Worm (Caenorhabditis elegans) whole organism, L4/young adult: ENCODE results near the gene Y116A8C.33.

Experiments used
- W03F9.2 ChIP-seq: fragments of 150-350 bp; optimal IDR thresholded peaks from 2 replicates; lab custom pipeline; 2014; ENCODE audit warnings: missing biosample characterization, missing genetic modification characterization
- dao-5 ChIP-seq: sonication (generic microtip); optimal IDR thresholded peaks from 2 replicates; lab custom pipeline; 2016; ENCODE audit warnings: missing genotype, missing genetic modification characterization, moderate library complexity, missing compliant biosample characterization
- him-1 ChIP-seq: sonication (generic microtip); optimal IDR thresholded peaks from 2 replicates; lab custom pipeline; 2016; ENCODE audit warnings: missing genotype, missing genetic modification reagents, missing genetic modification characterization, missing compliant biosample characterization

DNA sequence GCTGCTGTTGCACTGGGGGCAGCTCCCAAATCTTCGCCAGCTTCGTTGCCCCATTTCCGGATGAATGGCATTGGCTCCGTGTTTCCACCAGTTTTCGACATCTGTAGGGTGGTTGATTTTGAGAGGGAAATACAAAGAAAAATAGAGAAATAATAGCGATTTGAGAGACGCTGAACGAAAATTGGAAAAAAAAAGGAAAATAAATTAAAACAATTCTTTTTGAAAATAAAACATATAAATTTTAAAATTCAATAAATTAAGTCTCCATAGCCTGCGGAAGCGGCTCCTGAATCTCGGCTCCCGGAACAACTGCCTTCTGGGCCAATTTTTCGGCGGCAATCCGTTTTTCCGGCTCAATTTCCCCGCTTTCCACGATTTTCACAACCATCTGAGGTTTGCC, 1.0 kb upstream of the Y116A8C.33 start, which contains the start of gene sfa-1:
- TF ChIP-seq dao-5 (tag; lab: Kevin White, UChicago) (no peak), him-1 (no peak), W03F9.2 (tag; lab: Kevin White, UChicago) (no peak)
